Worm (Caenorhabditis elegans) whole organism, early embryonic: ENCODE data around the gene R02F2.8.

Experiments used
- B0310.2 ChIP-seq: sonication (generic microtip); optimal IDR thresholded peaks from 2 replicates; lab custom pipeline; 2016; ENCODE audit warnings: mild to moderate bottlenecking, missing genetic modification characterization, missing compliant biosample characterization
- F13C5.2 ChIP-seq: sonication (generic microtip); optimal IDR thresholded peaks from 2 replicates; lab custom pipeline; 2017; ENCODE audit warnings: mild to moderate bottlenecking, missing genetic modification characterization, inconsistent platforms, missing compliant biosample characterization
- aly-1 ChIP-seq: sonication (generic microtip); optimal IDR thresholded peaks from 2 replicates; lab custom pipeline; 2016; ENCODE audit warnings: missing genetic modification characterization, missing compliant biosample characterization
- ama-1 ChIP-seq: fragments of 150-350 bp; optimal IDR thresholded peaks from 2 replicates; lab custom pipeline; 2014
- ceh-13 ChIP-seq: fragments of 200-800 bp; sonication (Bioruptor generic); optimal IDR thresholded peaks from 2 replicates; lab custom pipeline; 2018; ENCODE audit warnings: mild to moderate bottlenecking, missing genetic modification characterization, missing compliant biosample characterization
- ceh-36 ChIP-seq: sonication (generic microtip); optimal IDR thresholded peaks from 2 replicates; lab custom pipeline; 2016; ENCODE audit warnings: missing genetic modification characterization, inconsistent platforms, missing compliant biosample characterization
- flt-1 ChIP-seq: fragments of 200-800 bp; sonication (Bioruptor generic); IDR thresholded peaks from 2 replicates; pipeline ENCODE4 v1.3.6; 2022; ENCODE audit warnings: missing genetic modification characterization, missing compliant biosample characterization
- hmbx-1 ChIP-seq: sonication (generic microtip); optimal IDR thresholded peaks from 2 replicates; lab custom pipeline; 2016; ENCODE audit warnings: mild to moderate bottlenecking, missing genetic modification characterization, missing compliant biosample characterization
- hnd-1 ChIP-seq: sonication (generic microtip); optimal IDR thresholded peaks from 2 replicates; lab custom pipeline; 2016; ENCODE audit warnings: missing genetic modification characterization, missing compliant biosample characterization
- sea-1 ChIP-seq: fragments of 200-800 bp; sonication (Bioruptor generic); conservative IDR thresholded peaks from 2 replicates; pipeline ENCODE4 v1.3.6; 2022; ENCODE audit warnings: missing genetic modification characterization, missing compliant biosample characterization
- tbx-11 ChIP-seq: fragments of 200-800 bp; sonication (Bioruptor generic); IDR thresholded peaks from 2 replicates; pipeline ENCODE4 v1.3.6; 2022; ENCODE audit warnings: missing genetic modification characterization, missing compliant biosample characterization
- tbx-37 ChIP-seq: fragments of 200-800 bp; sonication (Bioruptor generic); conservative IDR thresholded peaks from 2 replicates; pipeline ENCODE4 v1.3.6; 2022; ENCODE audit warnings: missing genetic modification reagents, missing genetic modification characterization, missing compliant biosample characterization
- tra-4 ChIP-seq: sonication (generic microtip); optimal IDR thresholded peaks from 2 replicates; lab custom pipeline; 2017; ENCODE audit warnings: missing genetic modification characterization, missing compliant biosample characterization

ce11 chrIII:5498973-5499372 is 3.9 kb upstream of the R02F2.8 start, which contains the start of gene R02F2.9:
- TF ChIP-seq hnd-1 (tag; lab: Kevin White, UChicago) (no peak), ceh-36 (tag; lab: Kevin White, UChicago) (no peak), ceh-13 (GFP tag; lab: Kevin White, UChicago) (no peak), ama-1 (lab: Kevin White, UChicago) (no peak), flt-1 (GFP tag; lab: Robert Waterston, UW) (no peak), tbx-37 (GFP tag; lab: Robert Waterston, UW) (no peak), aly-1 (tag; lab: Kevin White, UChicago) (no peak), sea-1 (no peak), tra-4 (tag; lab: Kevin White, UChicago) (no peak), tbx-11 (GFP tag; lab: Robert Waterston, UW) (no peak), F13C5.2 (peak; percentile 36), B0310.2 (tag; lab: Kevin White, UChicago) (no peak), hmbx-1 (no peak)
